Worm (Caenorhabditis elegans): ENCODE data around the gene Y43F8B.12.
A peak's percentile ranks its signal among the peaks of the same experiment; 100 is the strongest.

The Y43F8B.12 gene

DNA sequence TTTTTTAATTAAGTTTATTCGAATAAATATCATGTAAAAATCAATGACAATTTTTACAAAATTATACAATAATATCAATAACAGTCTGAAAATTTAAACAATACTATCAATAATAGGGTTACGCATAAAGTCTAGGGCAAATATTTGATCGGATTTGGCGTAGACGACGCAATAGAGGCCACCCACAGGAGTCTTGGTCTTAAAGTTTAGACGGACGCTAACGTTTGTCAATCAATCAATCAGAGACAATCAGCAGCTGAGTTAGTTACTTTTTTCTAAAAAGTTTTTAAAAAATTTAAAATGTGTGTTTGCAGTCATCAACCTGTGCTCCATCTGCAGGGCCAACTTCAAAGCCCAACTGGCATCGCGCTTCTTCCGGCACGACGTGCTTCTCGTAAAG, 23.1 kb downstream of the Y43F8B.12 start, which contains the start of gene Y43F8B.29:
Y43F8B.29 (plus strand) TSS at position 301 of the 400 bp plus-strand sequence.
- TF ChIP-seq F52B5.7 (tag; optimal IDR thresholded peaks at IDR 0.05): no peak
- TF ChIP-seq mxl-1 (tag; optimal IDR thresholded peaks at IDR 0.05): no peak
- TF ChIP-seq ceh-100 (GFP tag; IDR thresholded peaks at IDR 0.05): no peak
- no peak for TF ChIP-seq Y53F4B.3 (GFP tag; IDR thresholded peaks at IDR 0.05)
- TF ChIP-seq ztf-28 (GFP tag; IDR thresholded peaks at IDR 0.05): no peak
- no peak for TF ChIP-seq akir-1 (GFP tag; optimal IDR thresholded peaks at IDR 0.05)
- no peak for TF ChIP-seq attf-3 (GFP tag; conservative IDR thresholded peaks at IDR 0.05)
- no peak for TF ChIP-seq dpff-1 (tag; optimal IDR thresholded peaks at IDR 0.05)
- TF ChIP-seq F49E8.2 (tag; optimal IDR thresholded peaks at IDR 0.05; ENCODE audit: insufficient read depth): no peak

DNA sequence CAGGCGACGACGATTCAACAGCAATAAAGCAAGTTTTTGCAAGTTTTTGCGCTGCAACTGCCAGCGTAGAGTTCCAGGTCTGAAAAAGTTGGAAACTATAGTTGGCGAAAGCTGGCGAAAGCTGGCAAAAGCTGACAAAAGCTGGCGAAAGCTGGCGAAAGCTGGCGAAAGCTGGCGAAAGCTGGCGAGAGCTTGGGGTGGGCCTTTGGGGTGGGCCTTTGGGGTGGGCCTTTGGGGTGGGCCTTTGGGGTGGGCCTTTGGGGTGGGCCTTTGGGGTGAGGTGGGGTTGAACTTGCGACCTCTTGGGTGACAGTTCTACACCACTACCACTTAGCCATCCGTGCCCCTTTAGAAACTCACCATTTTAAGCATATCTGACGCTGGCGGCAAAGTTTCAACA, 27.0 kb downstream of the Y43F8B.12 start:
- 0 out of 2 replicates have a peak, but pooled peaks have one; percentile 11 for TF ChIP-seq mcd-1 (GFP tag; IDR thresholded peaks at IDR 0.05)
- TF ChIP-seq rpc-1 (optimal IDR thresholded peaks at IDR 0.05): no peak
- peak; percentile 22 for TF ChIP-seq rpc-1 (tag; optimal IDR thresholded peaks at IDR 0.05)
- TF ChIP-seq ztf-28 (GFP tag; IDR thresholded peaks at IDR 0.05): 0 out of 2 replicates have a peak, but pooled peaks have one; percentile 36
- TF ChIP-seq die-1 (tag; optimal IDR thresholded peaks at IDR 0.05): no peak
- TF ChIP-seq zfh-2 (GFP tag; conservative IDR thresholded peaks at IDR 0.05): peak; percentile 83
- TF ChIP-seq somi-1 (GFP tag; optimal IDR thresholded peaks at IDR 0.05): no peak
- peak; percentile 72; the same call in 1 of the 2 replicates for TF ChIP-seq egrh-3 (GFP tag; IDR thresholded peaks at IDR 0.05)

DNA sequence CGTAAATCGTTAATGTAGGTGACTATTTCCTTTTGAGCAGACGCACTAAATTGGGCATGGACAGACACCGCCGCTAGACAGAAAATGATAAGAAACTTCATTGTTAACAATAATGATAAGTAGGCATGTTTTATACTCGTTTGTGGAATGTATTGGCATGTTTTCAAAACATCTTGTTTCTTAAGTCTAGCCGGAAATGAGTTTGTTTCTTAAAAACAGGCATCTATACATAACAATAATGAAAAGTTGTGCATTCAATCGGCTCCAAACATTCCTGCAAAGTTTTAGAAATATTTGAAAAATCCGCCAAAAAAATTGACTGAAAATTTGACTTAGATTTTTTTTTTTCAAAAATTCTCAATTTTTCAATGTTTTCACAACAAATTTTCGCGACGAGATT, 27.4 kb downstream of the Y43F8B.12 start, which contains the start of gene scl-21:
scl-21 (minus strand) TSS at position 101 of the 400 bp plus-strand sequence.
- TF ChIP-seq tlf-1 (GFP tag; optimal IDR thresholded peaks at IDR 0.05) (no peak), T26A5.8 (tag; optimal IDR thresholded peaks at IDR 0.05) (no peak), lsy-27 (tag; optimal IDR thresholded peaks at IDR 0.05; ENCODE audit: borderline replicate concordance, insufficient read depth) (no peak), ceh-79 (tag; optimal IDR thresholded peaks at IDR 0.05) (no peak), ztf-22 (GFP tag; optimal IDR thresholded peaks at IDR 0.05) (no peak), hmg-1.2 (GFP tag; IDR thresholded peaks at IDR 0.05) (no peak), D2030.7 (GFP tag; IDR thresholded peaks at IDR 0.05) (no peak), sea-2 (GFP tag; IDR thresholded peaks at IDR 0.05) (no peak), ceh-27 (GFP tag; optimal IDR thresholded peaks at IDR 0.05) (no peak), rec-8 (tag; optimal IDR thresholded peaks at IDR 0.05) (no peak)

DNA sequence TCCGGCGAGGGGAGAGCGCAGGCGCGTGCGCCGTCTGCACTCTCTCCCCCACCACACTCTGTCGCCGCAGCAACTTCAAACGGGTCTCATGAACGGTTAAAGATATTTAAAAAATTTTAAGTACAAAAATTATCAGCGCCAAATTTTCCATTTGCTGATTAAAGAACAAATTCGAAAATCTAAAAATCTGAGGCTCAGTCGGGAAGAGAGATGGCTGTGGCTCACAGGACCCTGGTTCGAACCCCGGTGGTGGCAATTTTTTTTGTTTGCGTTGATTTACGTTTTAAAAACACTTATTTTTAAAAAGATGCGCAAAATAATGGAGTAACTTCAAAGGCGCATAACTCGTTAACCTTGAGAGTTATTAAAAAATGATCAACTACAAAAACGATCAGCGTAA, 28.9 kb downstream of the Y43F8B.12 start:
- TF ChIP-seq hmg-1.2 (GFP tag; IDR thresholded peaks at IDR 0.05) (peak; percentile 36; the same call in 1 of the 2 replicates), rpc-1 (optimal IDR thresholded peaks at IDR 0.05) (peak; percentile 30), rpc-1 (tag; optimal IDR thresholded peaks at IDR 0.05) (peak; percentile 65), tbp1 (GFP tag; optimal IDR thresholded peaks at IDR 0.05) (peak; percentile 69), Y53G8AR.9 (GFP tag; conservative IDR thresholded peaks at IDR 0.05) (no peak), B0261.1 (tag; optimal IDR thresholded peaks at IDR 0.05) (peak; percentile 46)

DNA sequence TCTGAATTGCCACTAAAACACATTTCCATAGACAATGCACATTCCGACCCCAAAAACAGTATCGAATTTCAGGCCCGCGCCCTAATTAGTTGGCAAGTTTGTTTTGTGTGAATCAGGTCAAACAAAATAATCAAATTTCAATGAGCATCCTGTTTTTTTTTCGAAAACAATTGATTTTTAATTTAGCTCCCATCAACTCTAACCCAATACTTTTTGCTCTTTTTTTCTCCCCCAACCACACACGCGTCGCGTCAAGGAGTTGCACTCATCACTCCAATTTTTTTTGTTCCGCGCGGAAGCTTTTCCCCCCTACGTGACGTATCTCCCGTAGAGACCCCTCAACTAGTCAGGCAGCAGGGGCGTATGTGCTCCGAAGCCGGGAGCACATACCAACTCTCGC, 33.2 kb downstream of the Y43F8B.12 start:
- TF ChIP-seq fkh-3 (tag; optimal IDR thresholded peaks at IDR 0.05) (no peak), hmg-1.2 (GFP tag; IDR thresholded peaks at IDR 0.05) (no peak), dpff-1 (tag; optimal IDR thresholded peaks at IDR 0.05) (no peak), F10E7.11 (tag; optimal IDR thresholded peaks at IDR 0.05) (no peak), egl-44 (GFP tag; IDR thresholded peaks at IDR 0.05) (no peak), somi-1 (GFP tag; optimal IDR thresholded peaks at IDR 0.05) (no peak), T26A5.8 (tag; optimal IDR thresholded peaks at IDR 0.05) (no peak)
